Worm (Caenorhabditis elegans): ENCODE data around the gene Y113G7A.13.

ce11 chrV:20198954-20199353 is 51.0 kb downstream of the Y113G7A.13 start, which contains the start of gene fog-2:
- no peak for TF ChIP-seq cog-1 (tag; optimal IDR thresholded peaks at IDR 0.05)
- no peak for TF ChIP-seq flt-1 (GFP tag; IDR thresholded peaks at IDR 0.05)
- no peak for TF ChIP-seq ztf-23 (GFP tag; IDR thresholded peaks at IDR 0.05)

All from whole organism, midembryonic.